Worm (Caenorhabditis elegans): ENCODE results near the gene tomm-20.

The tomm-20 gene

DNA sequence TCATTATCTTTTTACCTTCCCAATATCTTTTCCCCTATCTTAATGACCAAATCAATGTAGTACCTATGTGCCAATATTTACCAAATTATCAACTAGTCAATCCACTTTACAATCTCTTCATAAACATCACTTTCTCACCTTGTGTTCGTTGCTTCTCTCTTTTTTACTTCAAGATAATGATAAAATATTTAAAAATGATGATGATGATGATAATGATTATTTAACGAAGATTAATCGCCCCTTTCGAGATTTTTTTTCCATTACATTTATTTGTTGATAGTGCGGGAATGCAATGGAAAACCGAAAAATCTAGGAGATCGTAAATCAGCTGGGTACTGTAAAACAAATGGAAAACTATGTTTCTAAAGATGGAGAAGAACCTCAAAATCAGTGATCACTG lies 49.2 kb downstream of the tomm-20 start:
- no peak for TF ChIP-seq skn-1 (tag; optimal IDR thresholded peaks at IDR 0.05)
- no peak for TF ChIP-seq mdl-1 (tag; optimal IDR thresholded peaks at IDR 0.05)
- peak; percentile 61 for TF ChIP-seq sma-3 (GFP tag; optimal IDR thresholded peaks at IDR 0.05)
- TF ChIP-seq mab-5 (tag; optimal IDR thresholded peaks at IDR 0.05) = peak; percentile 12
- no peak for TF ChIP-seq unc-39 (tag; optimal IDR thresholded peaks at IDR 0.05)
- peak; percentile 28 for TF ChIP-seq nhr-25 (tag; optimal IDR thresholded peaks at IDR 0.05)
- TF ChIP-seq egl-27 (tag; optimal IDR thresholded peaks at IDR 0.05) = peak; percentile 22
- no peak for TF ChIP-seq ZK546.5 (tag; optimal IDR thresholded peaks at IDR 0.05)
- no peak for TF ChIP-seq nhr-12 (tag; optimal IDR thresholded peaks at IDR 0.05)
- no peak for TF ChIP-seq nhr-11 (tag; optimal IDR thresholded peaks at IDR 0.05)
- no peak for TF ChIP-seq nhr-23 (tag; optimal IDR thresholded peaks at IDR 0.05)
- no peak for TF ChIP-seq zag-1 (tag; optimal IDR thresholded peaks at IDR 0.05)

All from whole organism, L2 larva.